Fruit fly (Drosophila melanogaster) Kc167 (cell line): ENCODE results near the gene pasi2.

Source experiments
- Myc ChIP-seq: fragments of >200 bp; optimal IDR thresholded peaks from 2 replicates; lab custom pipeline; 2017; ENCODE audit warnings: missing external identifiers
- Sin3A ChIP-seq: fragments of >200 bp; optimal IDR thresholded peaks from 2 replicates; lab custom pipeline; 2018; ENCODE audit warnings: missing external identifiers
- h ChIP-seq: fragments of >200 bp; optimal IDR thresholded peaks from 3 replicates; lab custom pipeline; 2018; ENCODE audit warnings: missing external identifiers
- insv ChIP-seq: fragments of >200 bp; optimal IDR thresholded peaks from 3 replicates; lab custom pipeline; 2018; ENCODE audit warnings: missing external identifiers
- psq ChIP-seq: fragments of >200 bp; optimal IDR thresholded peaks from 2 replicates; lab custom pipeline; 2017; ENCODE audit warnings: missing external identifiers
- ttk ChIP-seq: sonication (Bioruptor generic); optimal IDR thresholded peaks from 2 replicates; lab custom pipeline; 2017; ENCODE audit warnings: missing external identifiers

pasi2 gene

dm6 chr3R:9340076-9340315 lies 5.0 kb downstream of the pasi2 start, which contains the start of gene drn:
Gene drn (plus strand): TSS chr3R:9340216.
- TF ChIP-seq Sin3A (no peak), ttk (lab: Kevin White, UChicago) (no peak), Myc (no peak), insv (lab: Kevin White, UChicago) (no peak), h (no peak), psq (lab: Kevin White, UChicago) (no peak)

- TF ChIP-seq insv (lab: Kevin White, UChicago) (no peak), Sin3A (no peak)
Observed at dm6 chr3R:9340425-9341188, 5.6 kb downstream of the pasi2 start.

dm6 chr3R:9341189-9342012 lies 6.4 kb downstream of the pasi2 start:
- TF ChIP-seq insv (lab: Kevin White, UChicago), result no peak
- no peak for TF ChIP-seq ttk (lab: Kevin White, UChicago)
- TF ChIP-seq Myc, result no peak
- no peak for TF ChIP-seq h
- no peak for TF ChIP-seq psq (lab: Kevin White, UChicago)
- no peak for TF ChIP-seq Sin3A

dm6 chr3R:9342248-9342882 lies 7.4 kb downstream of the pasi2 start:
- no peak for TF ChIP-seq h
- no peak for TF ChIP-seq Myc
- TF ChIP-seq psq (lab: Kevin White, UChicago), result no peak
- no peak for TF ChIP-seq insv (lab: Kevin White, UChicago)
- TF ChIP-seq Sin3A, result no peak
- TF ChIP-seq ttk (lab: Kevin White, UChicago), result no peak

- no peak for TF ChIP-seq Sin3A
- no peak for TF ChIP-seq h
- no peak for TF ChIP-seq Myc
- no peak for TF ChIP-seq ttk (lab: Kevin White, UChicago)
- no peak for TF ChIP-seq psq (lab: Kevin White, UChicago)
Observed at dm6 chr3R:9343022-9343587, 8.1 kb downstream of the pasi2 start.

- TF ChIP-seq insv (lab: Kevin White, UChicago) (no peak), Myc (no peak), ttk (lab: Kevin White, UChicago) (no peak)
Observed at dm6 chr3R:9343645-9344044, 8.7 kb downstream of the pasi2 start.

- no peak for TF ChIP-seq Myc
- no peak for TF ChIP-seq Sin3A
- no peak for TF ChIP-seq psq (lab: Kevin White, UChicago)
- TF ChIP-seq insv (lab: Kevin White, UChicago), result no peak
Observed at dm6 chr3R:9344186-9344790, 9.3 kb downstream of the pasi2 start.

- no peak for TF ChIP-seq h
- TF ChIP-seq insv (lab: Kevin White, UChicago), result no peak
- no peak for TF ChIP-seq psq (lab: Kevin White, UChicago)
- no peak for TF ChIP-seq ttk (lab: Kevin White, UChicago)
- no peak for TF ChIP-seq Sin3A
- TF ChIP-seq Myc, result no peak
Observed at dm6 chr3R:9344791-9345208, 9.8 kb downstream of the pasi2 start.

dm6 chr3R:9345904-9346303 lies 10.9 kb downstream of the pasi2 start:
- no peak for TF ChIP-seq insv (lab: Kevin White, UChicago)
- no peak for TF ChIP-seq ttk (lab: Kevin White, UChicago)
- TF ChIP-seq Myc, result no peak
- no peak for TF ChIP-seq h
- TF ChIP-seq Sin3A, result no peak
- no peak for TF ChIP-seq psq (lab: Kevin White, UChicago)

- TF ChIP-seq ttk (lab: Kevin White, UChicago) (no peak), Myc (no peak), insv (lab: Kevin White, UChicago) (no peak), h (no peak), Sin3A (no peak), psq (lab: Kevin White, UChicago) (no peak)
Observed at dm6 chr3R:9346539-9346938, 11.6 kb downstream of the pasi2 start.

dm6 chr3R:9347702-9348378 lies 12.9 kb downstream of the pasi2 start:
- TF ChIP-seq Myc (no peak), psq (lab: Kevin White, UChicago) (no peak), h (no peak), insv (lab: Kevin White, UChicago) (no peak), ttk (lab: Kevin White, UChicago) (no peak), Sin3A (no peak)

dm6 chr3R:9348379-9348721 lies 13.4 kb downstream of the pasi2 start:
- TF ChIP-seq h, result no peak
- no peak for TF ChIP-seq insv (lab: Kevin White, UChicago)
- no peak for TF ChIP-seq Sin3A
- TF ChIP-seq Myc, result no peak
- TF ChIP-seq ttk (lab: Kevin White, UChicago), result no peak
- TF ChIP-seq psq (lab: Kevin White, UChicago), result no peak
